Fruit fly (Drosophila melanogaster) whole organism, embryonic: ENCODE data around the gene CG10467.

Experiments
- CG10147 ChIP-seq: fragments of 200-800 bp; sonication (Bioruptor generic); optimal IDR thresholded peaks from 2 replicates; lab custom pipeline; 2019; ENCODE audit warnings: missing biosample characterization, mild to moderate bottlenecking, missing genetic modification characterization, moderate library complexity
- CG1024 ChIP-seq: fragments of 200-800 bp; sonication (Bioruptor generic); IDR thresholded peaks from 2 replicates; pipeline ENCODE4 v1.3.6; 2022; ENCODE audit warnings: missing biosample characterization, missing genetic modification characterization
- CG10979 ChIP-seq: fragments of 200-800 bp; sonication (Bioruptor generic); optimal IDR thresholded peaks from 2 replicates; lab custom pipeline; 2018; ENCODE audit warnings: missing biosample characterization, mild to moderate bottlenecking, missing genetic modification characterization, moderate library complexity
- CG11504 ChIP-seq: fragments of 200-800 bp; sonication (Bioruptor generic); optimal IDR thresholded peaks from 3 replicates; lab custom pipeline; 2019; ENCODE audit warnings: missing biosample characterization, mild to moderate bottlenecking, missing genetic modification characterization, moderate library complexity
- CG12299 ChIP-seq: fragments of 200-800 bp; sonication (Bioruptor generic); optimal IDR thresholded peaks from 2 replicates; lab custom pipeline; 2018; ENCODE audit warnings: missing biosample characterization, mild to moderate bottlenecking, missing genetic modification characterization
- CG12391 ChIP-seq: fragments of 200-800 bp; sonication (Bioruptor generic); optimal IDR thresholded peaks from 3 replicates; lab custom pipeline; 2018; ENCODE audit warnings: missing biosample characterization, mild to moderate bottlenecking, missing genetic modification characterization, moderate library complexity
- CG13296 ChIP-seq: fragments of 200-800 bp; sonication (Bioruptor generic); optimal IDR thresholded peaks from 3 replicates; lab custom pipeline; 2018; ENCODE audit warnings: missing biosample characterization, mild to moderate bottlenecking, missing genetic modification characterization
- CG14050 ChIP-seq: fragments of 200-800 bp; sonication (Bioruptor generic); IDR thresholded peaks from 3 replicates; pipeline ENCODE4 v1.3.6; 2022; ENCODE audit warnings: missing biosample characterization, missing genetic modification characterization
- CG14710 ChIP-seq: fragments of 200-800 bp; sonication (Bioruptor generic); optimal IDR thresholded peaks from 3 replicates; lab custom pipeline; 2019; ENCODE audit warnings: missing biosample characterization, mild to moderate bottlenecking, missing genetic modification characterization, moderate library complexity
- CG15514 ChIP-seq: fragments of 200-800 bp; sonication (Bioruptor generic); optimal IDR thresholded peaks from 3 replicates; lab custom pipeline; 2017; ENCODE audit warnings: missing biosample characterization, missing genetic modification characterization, mild to moderate bottlenecking, moderate library complexity, missing genetic modification reagents
- CG15696 ChIP-seq: fragments of 200-800 bp; sonication (Bioruptor generic); optimal IDR thresholded peaks from 2 replicates; lab custom pipeline; 2019; ENCODE audit warnings: missing biosample characterization, mild to moderate bottlenecking, missing genetic modification characterization, moderate library complexity
- CG17385 ChIP-seq: fragments of 200-800 bp; sonication (Bioruptor generic); optimal IDR thresholded peaks from 3 replicates; lab custom pipeline; 2018; ENCODE audit warnings: missing biosample characterization, mild to moderate bottlenecking, missing genetic modification characterization
- CG30403 ChIP-seq: fragments of 200-800 bp; sonication (Bioruptor generic); optimal IDR thresholded peaks from 3 replicates; lab custom pipeline; 2016; ENCODE audit warnings: missing biosample characterization, missing genetic modification characterization
- CG31365 ChIP-seq: fragments of 200-800 bp; sonication (Bioruptor generic); optimal IDR thresholded peaks from 2 replicates; lab custom pipeline; 2018; ENCODE audit warnings: missing biosample characterization, mild to moderate bottlenecking, missing genetic modification characterization
- CG3281 ChIP-seq: fragments of 200-800 bp; sonication (Bioruptor generic); optimal IDR thresholded peaks from 3 replicates; lab custom pipeline; 2017; ENCODE audit warnings: missing biosample characterization, mild to moderate bottlenecking, missing genetic modification characterization
- CG33213 ChIP-seq: fragments of 200-800 bp; sonication (Bioruptor generic); optimal IDR thresholded peaks from 3 replicates; lab custom pipeline; 2016; ENCODE audit warnings: missing biosample characterization, missing genetic modification characterization
- CG4854 ChIP-seq: fragments of 200-800 bp; sonication (Bioruptor generic); optimal IDR thresholded peaks from 2 replicates; lab custom pipeline; 2016; ENCODE audit warnings: missing biosample characterization, missing genetic modification characterization, inconsistent platforms
- CG6175 ChIP-seq: fragments of 200-800 bp; sonication (Bioruptor generic); IDR thresholded peaks from 3 replicates; pipeline ENCODE4 v1.3.6; 2022; ENCODE audit warnings: missing biosample characterization, missing genetic modification characterization
- CG6654 ChIP-seq: fragments of 200-800 bp; sonication (Bioruptor generic); optimal IDR thresholded peaks from 2 replicates; lab custom pipeline; 2017; ENCODE audit warnings: missing biosample characterization, mild to moderate bottlenecking, missing genetic modification characterization
- CG7987 ChIP-seq: fragments of 200-800 bp; sonication (Bioruptor generic); optimal IDR thresholded peaks from 2 replicates; lab custom pipeline; 2018; ENCODE audit warnings: missing biosample characterization, mild to moderate bottlenecking, missing genetic modification characterization, moderate library complexity
- CG8478 ChIP-seq: fragments of >200 bp; optimal IDR thresholded peaks from 2 replicates; lab custom pipeline; 2018
- CG9797 ChIP-seq: fragments of 200-800 bp; sonication (Bioruptor generic); optimal IDR thresholded peaks from 3 replicates; lab custom pipeline; 2018; ENCODE audit warnings: missing biosample characterization, mild to moderate bottlenecking, missing genetic modification characterization
- CTCF ChIP-seq: fragments of 200-800 bp; sonication (Bioruptor generic); optimal IDR thresholded peaks from 2 replicates; lab custom pipeline; 2017; ENCODE audit warnings: missing biosample characterization, mild to moderate bottlenecking, missing genetic modification characterization, moderate library complexity
- Dek ChIP-seq: fragments of 200-800 bp; sonication (Bioruptor generic); optimal IDR thresholded peaks from 3 replicates; lab custom pipeline; 2019; ENCODE audit warnings: missing biosample characterization, mild to moderate bottlenecking, missing genetic modification characterization, moderate library complexity
- Doc2 ChIP-seq: fragments of 200-800 bp; sonication (Bioruptor generic); IDR thresholded peaks from 2 replicates; pipeline ENCODE4 v1.3.6; 2022; ENCODE audit warnings: missing biosample characterization, missing genetic modification characterization
- E2f1 ChIP-seq: fragments of 200-800 bp; sonication (Bioruptor generic); IDR thresholded peaks from 2 replicates; pipeline ENCODE4 v1.3.6; 2022; ENCODE audit warnings: missing biosample characterization, missing genetic modification characterization
- Fer1 ChIP-seq: fragments of 200-800 bp; sonication (Bioruptor generic); optimal IDR thresholded peaks from 2 replicates; lab custom pipeline; 2017; ENCODE audit warnings: missing biosample characterization, mild to moderate bottlenecking, missing genetic modification characterization
- HLHmδ ChIP-seq: fragments of 200-800 bp; sonication (Bioruptor generic); optimal IDR thresholded peaks from 2 replicates; lab custom pipeline; 2018; ENCODE audit warnings: missing biosample characterization, mild to moderate bottlenecking, missing genetic modification characterization, moderate library complexity
- Hr51 ChIP-seq, 2 experiments: fragments of 200-800 bp; sonication (Bioruptor generic); optimal IDR thresholded peaks; 2 replicates in 1 of 2; 3 replicates in 1 of 2; lab custom pipeline; 2016 to 2018; ENCODE audit warnings: missing biosample characterization in 2 of 2, missing genetic modification characterization in 2 of 2, mild to moderate bottlenecking in 1 of 2, moderate library complexity in 1 of 2
- Hr78 ChIP-seq, 2 experiments: fragments of 200-800 bp in 1 of 2; fragments of >200 bp in 1 of 2; sonication (Bioruptor generic) in 1 of 2; optimal IDR thresholded peaks; 2 replicates each; lab custom pipeline; 2017 to 2019; ENCODE audit warnings: missing biosample characterization in 2 of 2, missing genetic modification characterization in 2 of 2, mild to moderate bottlenecking in 1 of 2, moderate library complexity in 1 of 2
- Myb ChIP-seq: fragments of 200-800 bp; sonication (Bioruptor generic); optimal IDR thresholded peaks from 2 replicates; lab custom pipeline; 2016; ENCODE audit warnings: missing biosample characterization, missing genetic modification characterization
- NC2β ChIP-seq: fragments of 200-800 bp; sonication (Bioruptor generic); optimal IDR thresholded peaks from 2 replicates; lab custom pipeline; 2016; ENCODE audit warnings: missing biosample characterization, missing genetic modification characterization
- Ssrp ChIP-seq: fragments of 200-800 bp; sonication (Bioruptor generic); optimal IDR thresholded peaks from 2 replicates; lab custom pipeline; 2018; ENCODE audit warnings: missing biosample characterization, mild to moderate bottlenecking, missing genetic modification characterization, moderate library complexity
- bcd ChIP-seq: fragments of 200-800 bp; sonication (Bioruptor generic); optimal IDR thresholded peaks from 2 replicates; lab custom pipeline; 2017; ENCODE audit warnings: missing biosample characterization, mild to moderate bottlenecking, missing genetic modification characterization
- caup ChIP-seq: fragments of 200-800 bp; sonication (Bioruptor generic); optimal IDR thresholded peaks from 3 replicates; lab custom pipeline; 2017; ENCODE audit warnings: missing biosample characterization, mild to moderate bottlenecking, missing genetic modification characterization, moderate library complexity; ENCODE audit not compliant: severe bottlenecking
- cg ChIP-seq: fragments of 200-800 bp; sonication (Bioruptor generic); optimal IDR thresholded peaks from 3 replicates; lab custom pipeline; 2019; ENCODE audit warnings: missing biosample characterization, mild to moderate bottlenecking, missing genetic modification characterization, moderate library complexity
- chn ChIP-seq: fragments of 200-800 bp; sonication (Bioruptor generic); optimal IDR thresholded peaks from 2 replicates; lab custom pipeline; 2016; ENCODE audit warnings: missing biosample characterization, missing genetic modification characterization
- dysf ChIP-seq: fragments of 200-800 bp; sonication (Bioruptor generic); IDR thresholded peaks from 3 replicates; pipeline ENCODE4 v1.3.6; 2022; ENCODE audit warnings: missing biosample characterization, missing genetic modification characterization
- gro ChIP-seq: fragments of 200-800 bp; sonication (Bioruptor generic); optimal IDR thresholded peaks from 2 replicates; lab custom pipeline; 2016; ENCODE audit warnings: missing biosample characterization, missing genetic modification characterization
- gsb-n ChIP-seq: fragments of 200-800 bp; sonication (Bioruptor generic); optimal IDR thresholded peaks from 3 replicates; lab custom pipeline; 2018; ENCODE audit warnings: missing biosample characterization, mild to moderate bottlenecking, missing genetic modification characterization
- jing ChIP-seq: fragments of 200-800 bp; sonication (Bioruptor generic); optimal IDR thresholded peaks from 2 replicates; lab custom pipeline; 2018; ENCODE audit warnings: missing biosample characterization, mild to moderate bottlenecking, missing genetic modification characterization
- knrl ChIP-seq: fragments of 200-800 bp; sonication (Bioruptor generic); IDR thresholded peaks from 3 replicates; pipeline ENCODE4 v1.3.6; 2022; ENCODE audit warnings: missing biosample characterization, missing genetic modification characterization; ENCODE audit not compliant: partially characterized antibody
- onecut ChIP-seq: fragments of 200-800 bp; sonication (Bioruptor generic); IDR thresholded peaks from 2 replicates; pipeline ENCODE4 v1.3.6; 2022; ENCODE audit warnings: missing biosample characterization, missing genetic modification characterization
- pho ChIP-seq: fragments of 200-800 bp; sonication (Bioruptor generic); optimal IDR thresholded peaks from 2 replicates; lab custom pipeline; 2016; ENCODE audit warnings: missing biosample characterization, missing genetic modification characterization
- sc ChIP-seq, 3 experiments: fragments of >200 bp in 2 of 3; fragments of 200-800 bp in 1 of 3; sonication (Bioruptor generic) in 1 of 3; optimal IDR thresholded peaks; 2 replicates in 2 of 3; 3 replicates in 1 of 3; lab custom pipeline; 2017; ENCODE audit warnings: mild to moderate bottlenecking in 1 of 3, missing biosample characterization in 1 of 3, missing genetic modification characterization in 1 of 3, missing genetic modification reagents in 1 of 3
- sd ChIP-seq: fragments of 200-800 bp; sonication (Bioruptor generic); optimal IDR thresholded peaks from 3 replicates; lab custom pipeline; 2018; ENCODE audit warnings: missing biosample characterization, mild to moderate bottlenecking, missing genetic modification characterization, moderate library complexity
- sqz ChIP-seq: fragments of 200-800 bp; sonication (Bioruptor generic); optimal IDR thresholded peaks from 3 replicates; lab custom pipeline; 2018; ENCODE audit warnings: missing biosample characterization, mild to moderate bottlenecking, missing genetic modification characterization
- sr ChIP-seq: fragments of 200-800 bp; sonication (Bioruptor generic); IDR thresholded peaks from 3 replicates; pipeline ENCODE4 v1.3.6; 2022; ENCODE audit warnings: missing biosample characterization, missing genetic modification characterization
- wek ChIP-seq: fragments of 200-800 bp; sonication (Bioruptor generic); optimal IDR thresholded peaks from 3 replicates; lab custom pipeline; 2018; ENCODE audit warnings: missing biosample characterization, mild to moderate bottlenecking, missing genetic modification characterization, moderate library complexity

Gene CG10467

dm6 chr3L:6074975-6075692 lies 19.4 kb downstream of the CG10467 start, which contains the start of the genes CG13295 and CG6610 (continued):
- TF ChIP-seq NC2β (GFP tag; lab: Kevin White, UChicago) = no peak
- TF ChIP-seq caup (GFP tag; lab: Kevin White, UChicago) = peak; percentile 12
- TF ChIP-seq sqz (GFP tag; lab: Kevin White, UChicago) = no peak
- TF ChIP-seq Myb (GFP tag; lab: Kevin White, UChicago) = no peak
- TF ChIP-seq CG33213 (GFP tag; lab: Kevin White, UChicago) = no peak
- TF ChIP-seq knrl = no peak
- peak; percentile 92 for TF ChIP-seq sd (tag; lab: Kevin White, UChicago)
- peak; percentile 56 for TF ChIP-seq CG13296 (GFP tag; lab: Kevin White, UChicago)
- peak; percentile 16 for TF ChIP-seq CG4854 (GFP tag; lab: Kevin White, UChicago)
- TF ChIP-seq CG6175 (GFP tag; lab: Robert Waterston, UW) = no peak
- no peak for TF ChIP-seq CTCF (GFP tag; lab: Kevin White, UChicago)
- TF ChIP-seq CG15514 (GFP tag; lab: Kevin White, UChicago) = peak; percentile 59
- TF ChIP-seq CG9797 (GFP tag; lab: Kevin White, UChicago) = peak; percentile 68
- no peak for TF ChIP-seq HLHmδ
- peak; percentile 59 to 68 for TF ChIP-seq Hr51 (GFP tag; optimal IDR thresholded peaks at IDR 0.05; lab: Kevin White, UChicago)
- peak; percentile 59 for TF ChIP-seq pho (GFP tag; lab: Kevin White, UChicago)
- no peak for TF ChIP-seq wek
- peak; percentile 79 for TF ChIP-seq CG30403
- no peak for TF ChIP-seq sc (optimal IDR thresholded peaks at IDR 0.05; lab: Kevin White, UChicago)
- peak; percentile 12 for TF ChIP-seq sc (GFP tag; optimal IDR thresholded peaks at IDR 0.05; lab: Kevin White, UChicago)
- TF ChIP-seq CG7987 (GFP tag; lab: Kevin White, UChicago) = no peak
- TF ChIP-seq CG12391 (tag; lab: Kevin White, UChicago) = peak; percentile 71
- TF ChIP-seq CG3281 (GFP tag; lab: Kevin White, UChicago) = peak; percentile 56
- TF ChIP-seq jing (GFP tag; lab: Kevin White, UChicago) = no peak
- peak; percentile 55 for TF ChIP-seq CG17385
- TF ChIP-seq CG14050 = no peak
- peak; percentile 55 for TF ChIP-seq CG10979 (tag; lab: Kevin White, UChicago)
- TF ChIP-seq CG12299 (tag; lab: Kevin White, UChicago) = peak; percentile 14
- peak; percentile 11 for TF ChIP-seq gsb-n (tag; lab: Kevin White, UChicago)
- TF ChIP-seq CG6654 (GFP tag; lab: Kevin White, UChicago) = no peak
- TF ChIP-seq gro (GFP tag; lab: Kevin White, UChicago) = no peak
- TF ChIP-seq onecut (GFP tag; lab: Robert Waterston, UW) = no peak
- TF ChIP-seq E2f1 (GFP tag; lab: Robert Waterston, UW) = no peak
- peak; percentile 64 for TF ChIP-seq CG11504 (tag; lab: Kevin White, UChicago)
- peak; percentile 38 for TF ChIP-seq Ssrp (tag; lab: Kevin White, UChicago)
- TF ChIP-seq sr (GFP tag; lab: Robert Waterston, UW) = no peak
- TF ChIP-seq bcd = peak; percentile 58
- TF ChIP-seq CG14710 (tag; lab: Kevin White, UChicago) = peak; percentile 67
- no peak for TF ChIP-seq Hr78 (GFP tag; optimal IDR thresholded peaks at IDR 0.05; lab: Kevin White, UChicago)
- TF ChIP-seq dysf (GFP tag; lab: Robert Waterston, UW) = peak; percentile 69; the same call in 2 of the 3 replicates
- no peak for TF ChIP-seq CG1024 (GFP tag; lab: Robert Waterston, UW)
- no peak for TF ChIP-seq Doc2
- TF ChIP-seq chn (GFP tag; lab: Kevin White, UChicago) = peak; percentile 43
- peak; percentile 55 for TF ChIP-seq Dek (tag; lab: Kevin White, UChicago)
- TF ChIP-seq cg (GFP tag; lab: Kevin White, UChicago) = no peak
- no peak for TF ChIP-seq CG8478
- TF ChIP-seq CG15696 (tag; lab: Kevin White, UChicago) = peak; percentile 72
- TF ChIP-seq CG31365 = no peak
- peak; percentile 37 for TF ChIP-seq Fer1
- TF ChIP-seq CG10147 = peak; percentile 50
